Worm (Caenorhabditis elegans): ENCODE results near the gene cit-1.1.

Gene cit-1.1

ce11 chrIII:7973201-7973767 lies 36.3 kb downstream of the cit-1.1 start, which contains the start of the genes eef-1B.1 and aco-2 (continued):
- TF ChIP-seq nfya-2 (GFP tag; IDR thresholded peaks at IDR 0.05) (no peak), fkh-3 (tag; optimal IDR thresholded peaks at IDR 0.05) (no peak), cebp-2 (GFP tag; IDR thresholded peaks at IDR 0.05) (no peak), ceh-27 (GFP tag; optimal IDR thresholded peaks at IDR 0.05) (peak; percentile 77), athp-1 (tag; optimal IDR thresholded peaks at IDR 0.05) (peak; percentile 3), ama-1 (optimal IDR thresholded peaks at IDR 0.05) (peak; percentile 33), ama-1 (GFP tag; optimal IDR thresholded peaks at IDR 0.05) (no peak), Y56A3A.18 (GFP tag; IDR thresholded peaks at IDR 0.05) (no peak), madf-10 (tag; optimal IDR thresholded peaks at IDR 0.05) (peak; percentile 52), rec-8 (tag; optimal IDR thresholded peaks at IDR 0.05) (no peak), ztf-18 (tag; optimal IDR thresholded peaks at IDR 0.05) (peak; percentile 98), pbrm-1 (GFP tag; IDR thresholded peaks at IDR 0.05) (peak; percentile 81), B0261.1 (tag; optimal IDR thresholded peaks at IDR 0.05) (no peak), hsf-1 (GFP tag; IDR thresholded peaks at IDR 0.05) (no peak), T07F8.4 (tag; optimal IDR thresholded peaks at IDR 0.05) (no peak), tbx-9 (tag; optimal IDR thresholded peaks at IDR 0.05; ENCODE audit: borderline replicate concordance) (no peak), ZK185.1 (tag; optimal IDR thresholded peaks at IDR 0.05; ENCODE audit: poor library complexity, severe bottlenecking) (peak; percentile 93), hlh-26 (GFP tag; conservative IDR thresholded peaks at IDR 0.05) (no peak), attf-6 (GFP tag; IDR thresholded peaks at IDR 0.05) (no peak), F52B5.7 (tag; optimal IDR thresholded peaks at IDR 0.05) (no peak), attf-5 (GFP tag; optimal IDR thresholded peaks at IDR 0.05) (peak; percentile 88), aptf-3 (GFP tag; IDR thresholded peaks at IDR 0.05) (no peak), let-526 (GFP tag; IDR thresholded peaks at IDR 0.05) (no peak), mel-28 (tag; optimal IDR thresholded peaks at IDR 0.05; ENCODE audit: borderline replicate concordance) (no peak), let-607 (tag; optimal IDR thresholded peaks at IDR 0.05) (peak; percentile 9 to 69), B0336.3 (GFP tag; IDR thresholded peaks at IDR 0.05) (peak; percentile 70; the same call in 1 of the 2 replicates), lin-40 (tag; optimal IDR thresholded peaks at IDR 0.05) (peak; percentile 84), ccch-3 (GFP tag; optimal IDR thresholded peaks at IDR 0.05) (no peak), him-1 (tag; optimal IDR thresholded peaks at IDR 0.05) (no peak), zfh-2 (GFP tag; conservative IDR thresholded peaks at IDR 0.05) (peak; percentile 89), nhr-90 (tag; optimal IDR thresholded peaks at IDR 0.05) (no peak), snpc-1.1 (tag; optimal IDR thresholded peaks at IDR 0.05; ENCODE audit: insufficient read depth) (no peak), F23B12.7 (tag; optimal IDR thresholded peaks at IDR 0.05; ENCODE audit: insufficient read depth) (peak; percentile 57), xnd-1 (tag; optimal IDR thresholded peaks at IDR 0.05) (peak; percentile 40), rcor-1 (GFP tag; IDR thresholded peaks at IDR 0.05) (peak; percentile 67), Y67H2A.10 (GFP tag; conservative IDR thresholded peaks at IDR 0.05) (no peak), Y53G8AR.9 (GFP tag; conservative IDR thresholded peaks at IDR 0.05) (peak; percentile 78), nfyb-1 (GFP tag; IDR thresholded peaks at IDR 0.05) (peak; percentile 85), nhr-80 (tag; optimal IDR thresholded peaks at IDR 0.05) (peak; percentile 94), snpc-4 (GFP tag; optimal IDR thresholded peaks at IDR 0.05) (no peak), snpc-4 (tag; optimal IDR thresholded peaks at IDR 0.05) (peak; percentile 2 to 63 (median 54)), madf-3 (GFP tag; IDR thresholded peaks at IDR 0.05) (peak; percentile 92), madf-8 (GFP tag; conservative IDR thresholded peaks at IDR 0.05) (peak; percentile 56; the same call in 1 of the 2 replicates), mes-4 (tag; optimal IDR thresholded peaks at IDR 0.05) (no peak), pha-4 (tag; optimal IDR thresholded peaks at IDR 0.05) (no peak), ztf-3 (GFP tag; optimal IDR thresholded peaks at IDR 0.05) (no peak), T26A5.8 (tag; optimal IDR thresholded peaks at IDR 0.05) (no peak)
